Fruit fly (Drosophila melanogaster) whole organism, prepupa: ENCODE measurements around the gene CG33941.
A peak's percentile ranks its signal among the peaks of the same experiment; 100 is the strongest.

ENCODE experiments used
- CG10631 ChIP-seq: fragments of 200-800 bp; sonication (Bioruptor generic); optimal IDR thresholded peaks from 2 replicates; lab custom pipeline; 2016; ENCODE audit warnings: missing biosample characterization, missing genetic modification characterization
- CG10669 ChIP-seq: fragments of 200-800 bp; sonication (Bioruptor generic); optimal IDR thresholded peaks from 3 replicates; lab custom pipeline; 2018; ENCODE audit warnings: missing biosample characterization, mild to moderate bottlenecking, missing genetic modification characterization, moderate library complexity
- CG11762 ChIP-seq: fragments of 200-800 bp; sonication (Bioruptor generic); optimal IDR thresholded peaks from 3 replicates; lab custom pipeline; 2016; ENCODE audit warnings: missing biosample characterization, missing genetic modification characterization; ENCODE audit not compliant: insufficient read depth
- CG11902 ChIP-seq: fragments of 200-800 bp; sonication (Bioruptor generic); optimal IDR thresholded peaks from 3 replicates; lab custom pipeline; 2016; ENCODE audit warnings: missing biosample characterization, missing genetic modification characterization
- CG15336 ChIP-seq: fragments of 200-800 bp; sonication (Bioruptor generic); IDR thresholded peaks from 2 replicates; pipeline ENCODE4 v1.3.6; 2022; ENCODE audit warnings: missing biosample characterization, missing genetic modification characterization
- CG1621 ChIP-seq: fragments of 200-800 bp; sonication (Bioruptor generic); optimal IDR thresholded peaks from 3 replicates; lab custom pipeline; 2018; ENCODE audit warnings: missing biosample characterization, mild to moderate bottlenecking, missing genetic modification characterization
- CG16779 ChIP-seq: fragments of 200-800 bp; sonication (Bioruptor generic); optimal IDR thresholded peaks from 3 replicates; lab custom pipeline; 2017; ENCODE audit warnings: missing biosample characterization, mild to moderate bottlenecking, missing genetic modification characterization
- CG3032 ChIP-seq: fragments of 200-800 bp; optimal IDR thresholded peaks from 2 replicates; lab custom pipeline; 2019; ENCODE audit warnings: missing biosample characterization, mild to moderate bottlenecking, missing genetic modification characterization, moderate library complexity
- CG31627 ChIP-seq: fragments of 200-800 bp; sonication (Bioruptor generic); optimal IDR thresholded peaks from 3 replicates; lab custom pipeline; 2016; ENCODE audit warnings: missing biosample characterization, missing genetic modification characterization
- CG32006 ChIP-seq: fragments of 200-800 bp; sonication (Bioruptor generic); optimal IDR thresholded peaks from 3 replicates; lab custom pipeline; 2017; ENCODE audit warnings: missing biosample characterization, mild to moderate bottlenecking, missing genetic modification characterization
- CG34406 ChIP-seq: fragments of 200-800 bp; sonication (Bioruptor generic); optimal IDR thresholded peaks from 3 replicates; lab custom pipeline; 2016; ENCODE audit warnings: missing biosample characterization, missing genetic modification characterization
- CG3919 ChIP-seq: fragments of 200-800 bp; sonication (Bioruptor generic); optimal IDR thresholded peaks from 3 replicates; lab custom pipeline; 2016; ENCODE audit warnings: missing biosample characterization, missing genetic modification characterization
- CG6276 ChIP-seq: fragments of 200-800 bp; sonication (Bioruptor generic); optimal IDR thresholded peaks from 2 replicates; lab custom pipeline; 2017; ENCODE audit warnings: missing biosample characterization, mild to moderate bottlenecking, missing genetic modification characterization
- CG6792 ChIP-seq: fragments of 200-800 bp; sonication (Bioruptor generic); optimal IDR thresholded peaks from 3 replicates; lab custom pipeline; 2016; ENCODE audit warnings: missing biosample characterization, missing genetic modification characterization
- CG6808 ChIP-seq: fragments of 200-800 bp; sonication (Bioruptor generic); optimal IDR thresholded peaks from 3 replicates; lab custom pipeline; 2017; ENCODE audit warnings: missing biosample characterization, missing genetic modification characterization, mild to moderate bottlenecking, moderate library complexity, missing genetic modification reagents
- CG6854 ChIP-seq: fragments of 200-800 bp; sonication (Bioruptor generic); optimal IDR thresholded peaks from 2 replicates; lab custom pipeline; 2017; ENCODE audit warnings: missing biosample characterization, mild to moderate bottlenecking, missing genetic modification characterization
- CG7368 ChIP-seq: fragments of 200-800 bp; sonication (Bioruptor generic); optimal IDR thresholded peaks from 3 replicates; lab custom pipeline; 2016; ENCODE audit warnings: missing biosample characterization, missing genetic modification characterization
- CG8119 ChIP-seq: fragments of 200-800 bp; sonication (Bioruptor generic); IDR thresholded peaks from 3 replicates; pipeline ENCODE4 v1.3.6; 2022; ENCODE audit warnings: missing biosample characterization, missing genetic modification characterization
- CG8319 ChIP-seq: fragments of 200-800 bp; sonication (Bioruptor generic); optimal IDR thresholded peaks from 3 replicates; lab custom pipeline; 2016; ENCODE audit warnings: missing biosample characterization, missing genetic modification characterization
- CG8632 ChIP-seq: fragments of 200-800 bp; sonication (Bioruptor generic); optimal IDR thresholded peaks from 3 replicates; lab custom pipeline; 2016; ENCODE audit warnings: missing biosample characterization, missing genetic modification characterization
- CG9139 ChIP-seq: fragments of 200-800 bp; sonication (Bioruptor generic); optimal IDR thresholded peaks from 3 replicates; lab custom pipeline; 2017; ENCODE audit warnings: missing biosample characterization, mild to moderate bottlenecking, missing genetic modification characterization
- Eip75B ChIP-seq: fragments of 200-800 bp; sonication (Bioruptor generic); optimal IDR thresholded peaks from 3 replicates; lab custom pipeline; 2016; ENCODE audit warnings: missing biosample characterization, missing genetic modification characterization
- Eip78C ChIP-seq: fragments of 200-800 bp; sonication (Bioruptor generic); peaks from one replicate; lab custom pipeline; 2016; ENCODE audit warnings: missing biosample characterization, missing genetic modification characterization
- Eip93F ChIP-seq: fragments of 200-800 bp; sonication (Bioruptor generic); optimal IDR thresholded peaks from 2 replicates; lab custom pipeline; 2016; ENCODE audit warnings: missing biosample characterization, mild to moderate bottlenecking, missing genetic modification characterization
- Ets21C ChIP-seq: fragments of 200-800 bp; sonication (Bioruptor generic); optimal IDR thresholded peaks from 3 replicates; lab custom pipeline; 2016; ENCODE audit warnings: missing biosample characterization, missing genetic modification characterization
- Ets96B ChIP-seq: fragments of 200-800 bp; optimal IDR thresholded peaks from 2 replicates; lab custom pipeline; 2019; ENCODE audit warnings: missing biosample characterization, mild to moderate bottlenecking, missing genetic modification characterization, moderate library complexity
- Gug ChIP-seq: fragments of 200-800 bp; sonication (Bioruptor generic); IDR thresholded peaks from 2 replicates; pipeline ENCODE4 v1.3.6; 2022; ENCODE audit warnings: missing biosample characterization, missing genetic modification characterization
- Hr38 ChIP-seq: sonication (Bioruptor generic); optimal IDR thresholded peaks from 2 replicates; lab custom pipeline; 2016; ENCODE audit warnings: missing biosample characterization, missing genetic modification characterization
- Hr39 ChIP-seq: fragments of 200-800 bp; sonication (Bioruptor generic); optimal IDR thresholded peaks from 2 replicates; lab custom pipeline; 2016; ENCODE audit warnings: missing biosample characterization, missing genetic modification characterization
- Hr4 ChIP-seq: fragments of 200-800 bp; sonication (Bioruptor generic); optimal IDR thresholded peaks from 3 replicates; lab custom pipeline; 2016; ENCODE audit warnings: missing biosample characterization, missing genetic modification characterization
- Lpt ChIP-seq: fragments of 200-800 bp; sonication (Bioruptor generic); optimal IDR thresholded peaks from 3 replicates; lab custom pipeline; 2016; ENCODE audit warnings: missing biosample characterization, missing genetic modification characterization
- Met ChIP-seq: fragments of 200-800 bp; sonication (Bioruptor generic); optimal IDR thresholded peaks from 3 replicates; lab custom pipeline; 2016; ENCODE audit warnings: missing biosample characterization, missing genetic modification characterization
- OdsH ChIP-seq: fragments of 200-800 bp; sonication (Bioruptor generic); optimal IDR thresholded peaks from 3 replicates; lab custom pipeline; 2016; ENCODE audit warnings: missing biosample characterization, missing genetic modification characterization
- Smox ChIP-seq: fragments of 200-800 bp; sonication (Bioruptor generic); optimal IDR thresholded peaks from 3 replicates; lab custom pipeline; 2016; ENCODE audit warnings: missing biosample characterization, missing genetic modification characterization
- Sox102F ChIP-seq: fragments of 200-800 bp; sonication (Bioruptor generic); optimal IDR thresholded peaks from 2 replicates; lab custom pipeline; 2016; ENCODE audit warnings: missing biosample characterization, mild to moderate bottlenecking, missing genetic modification characterization
- Sox14 ChIP-seq: fragments of 200-800 bp; sonication (Bioruptor generic); optimal IDR thresholded peaks from 3 replicates; lab custom pipeline; 2016; ENCODE audit warnings: missing biosample characterization, missing genetic modification characterization
- Sox15 ChIP-seq: fragments of 200-800 bp; sonication (Bioruptor generic); optimal IDR thresholded peaks from 3 replicates; lab custom pipeline; 2016; ENCODE audit warnings: missing biosample characterization, missing genetic modification characterization
- achi ChIP-seq: fragments of 200-800 bp; sonication (Bioruptor generic); optimal IDR thresholded peaks from 3 replicates; lab custom pipeline; 2016; ENCODE audit warnings: missing biosample characterization, missing genetic modification characterization
- acj6 ChIP-seq: fragments of 200-800 bp; sonication (Bioruptor generic); optimal IDR thresholded peaks from 3 replicates; lab custom pipeline; 2016; ENCODE audit warnings: missing biosample characterization, missing genetic modification characterization
- dsx ChIP-seq: fragments of 200-800 bp; optimal IDR thresholded peaks from 3 replicates; lab custom pipeline; 2019; ENCODE audit warnings: missing biosample characterization, mild to moderate bottlenecking, missing genetic modification characterization, moderate library complexity; ENCODE audit not compliant: poor library complexity, severe bottlenecking
- esn ChIP-seq: fragments of 200-800 bp; sonication (Bioruptor generic); optimal IDR thresholded peaks from 2 replicates; lab custom pipeline; 2016; ENCODE audit warnings: missing biosample characterization, mild to moderate bottlenecking, missing genetic modification characterization, moderate library complexity
- fd59A ChIP-seq: fragments of 200-800 bp; sonication (Bioruptor generic); optimal IDR thresholded peaks from 2 replicates; lab custom pipeline; 2017; ENCODE audit warnings: missing biosample characterization, mild to moderate bottlenecking, missing genetic modification characterization, missing genetic modification reagents
- fd85E ChIP-seq: fragments of 200-800 bp; sonication (Bioruptor generic); optimal IDR thresholded peaks from 3 replicates; lab custom pipeline; 2016; ENCODE audit warnings: missing biosample characterization, missing genetic modification characterization
- fkh ChIP-seq: fragments of 200-800 bp; sonication (Bioruptor generic); optimal IDR thresholded peaks from 3 replicates; lab custom pipeline; 2017; ENCODE audit warnings: missing biosample characterization, mild to moderate bottlenecking, missing genetic modification characterization, moderate library complexity
- lz ChIP-seq: fragments of 200-800 bp; sonication (Bioruptor generic); optimal IDR thresholded peaks from 3 replicates; lab custom pipeline; 2016; ENCODE audit warnings: missing biosample characterization, missing genetic modification characterization
- pdm3 ChIP-seq: fragments of 200-800 bp; sonication (Bioruptor generic); optimal IDR thresholded peaks from 3 replicates; lab custom pipeline; 2016; ENCODE audit warnings: missing biosample characterization, missing genetic modification characterization
- salr ChIP-seq, 2 experiments: fragments of 200-800 bp; sonication (Bioruptor generic); optimal IDR thresholded peaks; 3 replicates each; lab custom pipeline; 2016 to 2018; ENCODE audit warnings: missing biosample characterization in 2 of 2, missing genetic modification characterization in 2 of 2, mild to moderate bottlenecking in 1 of 2
- spab ChIP-seq: fragments of 200-800 bp; sonication (Bioruptor generic); optimal IDR thresholded peaks from 2 replicates; lab custom pipeline; 2017; ENCODE audit warnings: missing biosample characterization, mild to moderate bottlenecking, missing genetic modification characterization, missing genetic modification reagents
- ss ChIP-seq, 2 experiments: fragments of 200-800 bp; sonication (Bioruptor generic); optimal IDR thresholded peaks; 2 replicates in 1 of 2; 3 replicates in 1 of 2; lab custom pipeline; 2017 to 2018; ENCODE audit warnings: mild to moderate bottlenecking in 2 of 2, missing biosample characterization in 2 of 2, missing genetic modification characterization in 2 of 2, moderate library complexity in 1 of 2
- svp ChIP-seq: fragments of 200-800 bp; sonication (Bioruptor generic); peaks from one replicate; lab custom pipeline; 2016; ENCODE audit warnings: missing biosample characterization, missing genetic modification characterization
- topi ChIP-seq: fragments of 200-800 bp; sonication (Bioruptor generic); optimal IDR thresholded peaks from 3 replicates; lab custom pipeline; 2016; ENCODE audit warnings: missing biosample characterization, missing genetic modification characterization
- vri ChIP-seq: fragments of 200-800 bp; sonication (Bioruptor generic); optimal IDR thresholded peaks from 3 replicates; lab custom pipeline; 2016; ENCODE audit warnings: missing biosample characterization, mild to moderate bottlenecking, missing genetic modification characterization

The CG33941 gene

dm6 chr4:501479-501993, 34.2 kb downstream of the CG33941 start, which contains the start of gene zfh2:
TSS of gene zfh2 (plus strand) at chr4:501810.
- TF ChIP-seq CG6276 (GFP tag; lab: Kevin White, UChicago) (no peak), fkh (GFP tag; lab: Kevin White, UChicago) (peak; percentile 81), acj6 (GFP tag; lab: Kevin White, UChicago) (no peak), CG15336 (GFP tag; lab: Robert Waterston, UW) (no peak), topi (GFP tag; lab: Kevin White, UChicago) (no peak), Eip93F (no peak), CG3919 (GFP tag; lab: Kevin White, UChicago) (no peak), pdm3 (GFP tag; lab: Kevin White, UChicago) (peak; percentile 29), CG6808 (GFP tag; lab: Kevin White, UChicago) (peak; percentile 2), CG32006 (GFP tag; lab: Kevin White, UChicago) (no peak), CG8119 (no peak), esn (GFP tag; lab: Kevin White, UChicago) (peak; percentile 14), CG3032 (no peak), vri (GFP tag; lab: Kevin White, UChicago) (no peak), CG10631 (GFP tag; lab: Kevin White, UChicago) (no peak), lz (no peak), salr (GFP tag; optimal IDR thresholded peaks at IDR 0.05; lab: Kevin White, UChicago) (no peak), Sox14 (GFP tag; lab: Kevin White, UChicago) (no peak), svp (GFP tag; lab: Kevin White, UChicago) (no peak), Hr39 (no peak), CG9139 (GFP tag; lab: Kevin White, UChicago) (peak; percentile 58), CG31627 (GFP tag; lab: Kevin White, UChicago) (no peak), Met (GFP tag; lab: Kevin White, UChicago) (no peak), CG8319 (GFP tag; lab: Kevin White, UChicago) (no peak), CG11762 (GFP tag; lab: Kevin White, UChicago) (no peak), CG6854 (GFP tag; lab: Kevin White, UChicago) (peak; percentile 34), OdsH (GFP tag; lab: Kevin White, UChicago) (no peak), Eip75B (GFP tag; lab: Kevin White, UChicago) (no peak), ss (GFP tag; optimal IDR thresholded peaks at IDR 0.05; lab: Kevin White, UChicago) (peak in 1 of 2 experiments; percentile 78), Ets21C (GFP tag; lab: Kevin White, UChicago) (no peak), CG8632 (GFP tag; lab: Kevin White, UChicago) (no peak), CG11902 (GFP tag; lab: Kevin White, UChicago) (no peak), CG6792 (GFP tag; lab: Kevin White, UChicago) (no peak), CG10669 (peak; percentile 3), CG7368 (GFP tag; lab: Kevin White, UChicago) (no peak), CG1621 (tag; lab: Kevin White, UChicago) (peak; percentile 88), Sox15 (GFP tag; lab: Kevin White, UChicago) (no peak), Hr38 (GFP tag; lab: Kevin White, UChicago) (no peak), Smox (no peak), achi (no peak), Sox102F (GFP tag; lab: Kevin White, UChicago) (peak; percentile 39), fd59A (GFP tag; lab: Kevin White, UChicago) (no peak), spab (GFP tag; lab: Kevin White, UChicago) (no peak), CG34406 (GFP tag; lab: Kevin White, UChicago) (no peak), Lpt (GFP tag; lab: Kevin White, UChicago) (peak; percentile 16), fd85E (GFP tag; lab: Kevin White, UChicago) (no peak), Hr4 (GFP tag; lab: Kevin White, UChicago) (no peak), Ets96B (tag; lab: Kevin White, UChicago) (no peak), Eip78C (peak; percentile 78), dsx (GFP tag; lab: Kevin White, UChicago) (no peak), Gug (GFP tag; lab: Robert Waterston, UW) (no peak), CG16779 (tag; lab: Kevin White, UChicago) (no peak)
